Worm (Caenorhabditis elegans) whole organism, L3 larva: ENCODE data around the gene F52C12.6.

Experiments
- ceh-9 ChIP-seq: sonication (generic microtip); optimal IDR thresholded peaks from 2 replicates; lab custom pipeline; 2018; ENCODE audit warnings: missing biosample characterization, missing genetic modification characterization
- nhr-25 ChIP-seq: sonication (generic microtip); optimal IDR thresholded peaks from 2 replicates; lab custom pipeline; 2017; ENCODE audit warnings: missing biosample characterization, missing genetic modification characterization
- tbx-2 ChIP-seq: sonication (generic microtip); optimal IDR thresholded peaks from 2 replicates; lab custom pipeline; 2016; ENCODE audit warnings: mild to moderate bottlenecking, missing genetic modification characterization, missing compliant biosample characterization

ce11 chrIV:1972271-1972670 is 15.8 kb downstream of the F52C12.6 start, which contains the start of gene Y76B12C.4:
- TF ChIP-seq nhr-25 (tag; lab: Kevin White, UChicago) (no peak), ceh-9 (tag; lab: Kevin White, UChicago) (no peak), tbx-2 (tag; lab: Kevin White, UChicago) (no peak)
